Fruit fly (Drosophila melanogaster) whole organism, wandering third instar larva: ENCODE data around the gene MSAmiP.

Experiments
- CG32264 ChIP-seq: fragments of 200-800 bp; sonication (Bioruptor generic); optimal IDR thresholded peaks from 2 replicates; lab custom pipeline; 2016; ENCODE audit warnings: missing biosample characterization, missing genetic modification characterization
- Dfd ChIP-seq: fragments of >200 bp; optimal IDR thresholded peaks from 2 replicates; lab custom pipeline; 2017; ENCODE audit warnings: missing biosample characterization, missing genetic modification characterization
- Dif ChIP-seq: fragments of 200-275, 200-300 bp; sonication (Bioruptor generic); optimal IDR thresholded peaks from 2 replicates; lab custom pipeline; 2018; ENCODE audit warnings: missing biosample characterization, missing genetic modification characterization; ENCODE audit not compliant: partially characterized antibody
- OdsH ChIP-seq: fragments of 200-800 bp; sonication (Bioruptor generic); optimal IDR thresholded peaks from 2 replicates; lab custom pipeline; 2016; ENCODE audit warnings: missing biosample characterization, mild to moderate bottlenecking, missing genetic modification characterization
- br ChIP-seq: fragments of 200-800 bp; sonication (Bioruptor generic); optimal IDR thresholded peaks from 2 replicates; lab custom pipeline; 2016; ENCODE audit warnings: missing biosample characterization, missing genetic modification characterization
- dl ChIP-seq, 2 experiments: fragments of 175-275, 200-275 bp in 1 of 2; fragments of 200-275 bp in 1 of 2; sonication (Bioruptor generic); optimal IDR thresholded peaks; lab custom pipeline; 2018; ENCODE audit warnings: mild to moderate bottlenecking in 2 of 2, missing biosample characterization in 2 of 2, missing genetic modification characterization in 2 of 2, moderate library complexity in 2 of 2; ENCODE audit not compliant: partially characterized antibody in 2 of 2, insufficient read depth in 1 of 2
- dsf ChIP-seq: sonication (Bioruptor generic); optimal IDR thresholded peaks from 2 replicates; lab custom pipeline; 2016; ENCODE audit warnings: missing biosample characterization, missing genetic modification characterization, borderline replicate concordance
- foxo ChIP-seq, 2 experiments: fragments of 200-800 bp; sonication (Bioruptor generic); optimal IDR thresholded peaks; 2 replicates in 1 of 2; 3 replicates in 1 of 2; lab custom pipeline; 2016 to 2017; ENCODE audit warnings: missing biosample characterization in 2 of 2, missing genetic modification characterization in 2 of 2
- fru ChIP-seq: fragments of 200-800 bp; sonication (Bioruptor generic); optimal IDR thresholded peaks from 3 replicates; lab custom pipeline; 2016; ENCODE audit warnings: missing biosample characterization, mild to moderate bottlenecking, missing genetic modification characterization
- h ChIP-seq: fragments of 200-800 bp; sonication (Bioruptor generic); optimal IDR thresholded peaks from 3 replicates; lab custom pipeline; 2016; ENCODE audit warnings: missing biosample characterization, mild to moderate bottlenecking, missing genetic modification characterization
- pan ChIP-seq: fragments of >200 bp; optimal IDR thresholded peaks from 2 replicates; lab custom pipeline; 2017
- psq ChIP-seq: fragments of 200-800 bp; sonication (Bioruptor generic); optimal IDR thresholded peaks from 3 replicates; lab custom pipeline; 2017; ENCODE audit warnings: missing biosample characterization, mild to moderate bottlenecking, missing genetic modification characterization, moderate library complexity
- tai ChIP-seq: sonication (Bioruptor generic); optimal IDR thresholded peaks from 2 replicates; lab custom pipeline; 2016; ENCODE audit warnings: missing biosample characterization, missing genetic modification characterization
- usp ChIP-seq: fragments of >200 bp; optimal IDR thresholded peaks from 2 replicates; lab custom pipeline; 2017; ENCODE audit warnings: missing biosample characterization, missing genetic modification characterization

dm6 chr3R:16783148-16783708, 112.9 kb downstream of the MSAmiP start:
- TF ChIP-seq Dif (GFP tag; lab: Kevin White, UChicago) (no peak), h (no peak), dsf (GFP tag; lab: Kevin White, UChicago) (no peak), psq (no peak), dl (GFP tag; optimal IDR thresholded peaks at IDR 0.05; lab: Kevin White, UChicago; ENCODE audit: insufficient read depth in 1 of 2, partially characterized antibody in 2 of 2) (no peak), br (GFP tag; lab: Kevin White, UChicago) (no peak), pan (no peak), OdsH (GFP tag; lab: Kevin White, UChicago) (no peak), tai (GFP tag; lab: Kevin White, UChicago) (no peak), fru (GFP tag; lab: Kevin White, UChicago) (no peak), Dfd (no peak), foxo (GFP tag; optimal IDR thresholded peaks at IDR 0.05; lab: Kevin White, UChicago) (no peak), CG32264 (GFP tag; lab: Kevin White, UChicago) (no peak), usp (GFP tag; lab: Kevin White, UChicago) (no peak)
